Fruit fly (Drosophila melanogaster) whole organism, embryonic: ENCODE measurements around the gene Mco4.

ENCODE experiments used
- B-H2 ChIP-seq: fragments of 200-800 bp; sonication (Bioruptor generic); optimal IDR thresholded peaks from 2 replicates; lab custom pipeline; 2018; ENCODE audit warnings: missing biosample characterization, mild to moderate bottlenecking, missing genetic modification characterization
- C15 ChIP-seq: fragments of 200-800 bp; sonication (Bioruptor generic); IDR thresholded peaks from 3 replicates; pipeline ENCODE4 v1.3.6; 2022; ENCODE audit warnings: missing biosample characterization, missing genetic modification characterization
- CG10267 ChIP-seq: fragments of 200-800 bp; sonication (Bioruptor generic); optimal IDR thresholded peaks from 2 replicates; lab custom pipeline; 2018; ENCODE audit warnings: missing biosample characterization, mild to moderate bottlenecking, missing genetic modification characterization, moderate library complexity
- CG10366 ChIP-seq: fragments of 200-800 bp; sonication (Bioruptor generic); IDR thresholded peaks from 2 replicates; pipeline ENCODE4 v1.3.6; 2022; ENCODE audit warnings: missing biosample characterization, missing genetic modification characterization
- CG10979 ChIP-seq: fragments of 200-800 bp; sonication (Bioruptor generic); optimal IDR thresholded peaks from 2 replicates; lab custom pipeline; 2018; ENCODE audit warnings: missing biosample characterization, mild to moderate bottlenecking, missing genetic modification characterization, moderate library complexity
- CG11696 ChIP-seq: fragments of 200-800 bp; sonication (Bioruptor generic); IDR thresholded peaks from 2 replicates; pipeline ENCODE4 v1.3.6; 2022; ENCODE audit warnings: missing biosample characterization, missing genetic modification characterization
- CG1233 ChIP-seq: fragments of 200-800 bp; sonication (Bioruptor generic); optimal IDR thresholded peaks from 4 replicates; lab custom pipeline; 2018; ENCODE audit warnings: missing biosample characterization, mild to moderate bottlenecking, missing genetic modification characterization
- CG13894 ChIP-seq: fragments of 200-800 bp; sonication (Bioruptor generic); optimal IDR thresholded peaks from 3 replicates; lab custom pipeline; 2018; ENCODE audit warnings: missing biosample characterization, mild to moderate bottlenecking, missing genetic modification characterization, moderate library complexity
- CG14860 ChIP-seq: fragments of 200-800 bp; sonication (Bioruptor generic); IDR thresholded peaks from 3 replicates; pipeline ENCODE4 v1.3.6; 2022; ENCODE audit warnings: missing biosample characterization, missing genetic modification characterization; ENCODE audit not compliant: partially characterized antibody
- CG1603 ChIP-seq: fragments of 200-800 bp; sonication (Bioruptor generic); optimal IDR thresholded peaks from 2 replicates; lab custom pipeline; 2019; ENCODE audit warnings: missing biosample characterization, mild to moderate bottlenecking, missing genetic modification characterization, moderate library complexity
- CG1832 ChIP-seq: fragments of 200-800 bp; sonication (Bioruptor generic); optimal IDR thresholded peaks from 2 replicates; lab custom pipeline; 2017; ENCODE audit warnings: missing biosample characterization, mild to moderate bottlenecking, missing genetic modification characterization, inconsistent platforms
- CG2116 ChIP-seq: fragments of 200-800 bp; sonication (Bioruptor generic); optimal IDR thresholded peaks from 3 replicates; lab custom pipeline; 2018; ENCODE audit warnings: missing biosample characterization, mild to moderate bottlenecking, missing genetic modification characterization
- CG2199 ChIP-seq: fragments of 200-800 bp; sonication (Bioruptor generic); IDR thresholded peaks from 3 replicates; pipeline ENCODE4 v1.3.6; 2022; ENCODE audit warnings: missing biosample characterization, missing genetic modification characterization
- CG2889 ChIP-seq: fragments of 200-800 bp; sonication (Bioruptor generic); IDR thresholded peaks from 3 replicates; pipeline ENCODE4 v1.3.6; 2022; ENCODE audit warnings: missing biosample characterization, missing genetic modification characterization
- CG30403 ChIP-seq: fragments of 200-800 bp; sonication (Bioruptor generic); optimal IDR thresholded peaks from 3 replicates; lab custom pipeline; 2016; ENCODE audit warnings: missing biosample characterization, missing genetic modification characterization
- CG3163 ChIP-seq: fragments of 200-800 bp; sonication (Bioruptor generic); optimal IDR thresholded peaks from 3 replicates; lab custom pipeline; 2016; ENCODE audit warnings: missing biosample characterization, missing genetic modification characterization
- CG4617 ChIP-seq: fragments of 200-800 bp; sonication (Bioruptor generic); optimal IDR thresholded peaks from 3 replicates; lab custom pipeline; 2016; ENCODE audit warnings: missing biosample characterization, missing genetic modification characterization, borderline replicate concordance
- CG6254 ChIP-seq: fragments of 200-800 bp; sonication (Bioruptor generic); optimal IDR thresholded peaks from 3 replicates; lab custom pipeline; 2017; ENCODE audit warnings: mild to moderate bottlenecking, missing biosample characterization, missing genetic modification reagents, missing genetic modification characterization
- CG6689 ChIP-seq: fragments of 200-800 bp; sonication (Bioruptor generic); IDR thresholded peaks from 2 replicates; pipeline ENCODE4 v1.3.6; 2022; ENCODE audit warnings: missing biosample characterization, missing genetic modification characterization
- CG9817 ChIP-seq: fragments of 200-800 bp; sonication (Bioruptor generic); optimal IDR thresholded peaks from 2 replicates; lab custom pipeline; 2018; ENCODE audit warnings: missing biosample characterization, mild to moderate bottlenecking, missing genetic modification characterization, moderate library complexity
- CTCF ChIP-seq: fragments of 200-800 bp; sonication (Bioruptor generic); optimal IDR thresholded peaks from 2 replicates; lab custom pipeline; 2017; ENCODE audit warnings: missing biosample characterization, mild to moderate bottlenecking, missing genetic modification characterization, moderate library complexity
- D19B ChIP-seq: fragments of 200-800 bp; sonication (Bioruptor generic); optimal IDR thresholded peaks from 2 replicates; lab custom pipeline; 2017; ENCODE audit warnings: missing biosample characterization, mild to moderate bottlenecking, missing genetic modification characterization
- Dek ChIP-seq: fragments of 200-800 bp; sonication (Bioruptor generic); optimal IDR thresholded peaks from 3 replicates; lab custom pipeline; 2019; ENCODE audit warnings: missing biosample characterization, mild to moderate bottlenecking, missing genetic modification characterization, moderate library complexity
- Dip3 ChIP-seq: fragments of 200-800 bp; sonication (Bioruptor generic); optimal IDR thresholded peaks from 3 replicates; lab custom pipeline; 2016; ENCODE audit warnings: missing biosample characterization, missing genetic modification characterization
- Drgx ChIP-seq: fragments of 200-800 bp; sonication (Bioruptor generic); IDR thresholded peaks from 2 replicates; pipeline ENCODE4 v1.3.6; 2022; ENCODE audit warnings: missing biosample characterization, missing genetic modification characterization
- Ets97D ChIP-seq: fragments of 200-800 bp; sonication (Bioruptor generic); optimal IDR thresholded peaks from 3 replicates; lab custom pipeline; 2016; ENCODE audit warnings: missing biosample characterization, missing genetic modification characterization
- Hsf ChIP-seq: fragments of 200-800 bp; sonication (Bioruptor generic); optimal IDR thresholded peaks from 3 replicates; lab custom pipeline; 2016; ENCODE audit warnings: missing biosample characterization, missing genetic modification characterization
- Lim3 ChIP-seq: fragments of 200-800 bp; sonication (Bioruptor generic); IDR thresholded peaks from 2 replicates; pipeline ENCODE4 v1.3.6; 2022; ENCODE audit warnings: missing biosample characterization, missing genetic modification characterization
- Meics ChIP-seq: fragments of 200-800 bp; sonication (Bioruptor generic); optimal IDR thresholded peaks from 2 replicates; lab custom pipeline; 2017; ENCODE audit warnings: missing biosample characterization, mild to moderate bottlenecking, missing genetic modification characterization
- Myb ChIP-seq: fragments of 200-800 bp; sonication (Bioruptor generic); optimal IDR thresholded peaks from 2 replicates; lab custom pipeline; 2016; ENCODE audit warnings: missing biosample characterization, missing genetic modification characterization
- Poxn ChIP-seq: fragments of 200-800 bp; sonication (Bioruptor generic); IDR thresholded peaks from 2 replicates; pipeline ENCODE4 v1.3.6; 2022; ENCODE audit warnings: missing biosample characterization, missing genetic modification characterization
- Ptx1 ChIP-seq: fragments of 200-800 bp; sonication (Bioruptor generic); IDR thresholded peaks from 2 replicates; pipeline ENCODE4 v1.3.6; 2022; ENCODE audit warnings: missing biosample characterization, missing genetic modification characterization
- Ravus ChIP-seq: fragments of 200-800 bp; sonication (Bioruptor generic); IDR thresholded peaks from 2 replicates; pipeline ENCODE4 v1.3.6; 2022; ENCODE audit warnings: missing biosample characterization, missing genetic modification characterization
- Rx ChIP-seq: fragments of 200-800 bp; sonication (Bioruptor generic); IDR thresholded peaks from 2 replicates; pipeline ENCODE4 v1.3.6; 2022; ENCODE audit warnings: missing biosample characterization, missing genetic modification characterization
- Sin3A ChIP-seq: fragments of >200 bp; optimal IDR thresholded peaks from 2 replicates; lab custom pipeline; 2018
- Taf1 ChIP-seq: fragments of 200-800 bp; sonication (Bioruptor generic); IDR thresholded peaks from 2 replicates; pipeline ENCODE4 v1.3.6; 2022; ENCODE audit warnings: missing biosample characterization, missing genetic modification characterization
- al ChIP-seq: fragments of 200-800 bp; sonication (Bioruptor generic); IDR thresholded peaks from 2 replicates; pipeline ENCODE4 v1.3.6; 2022; ENCODE audit warnings: missing biosample characterization, missing genetic modification characterization
- aop ChIP-seq: fragments of 200-800 bp; sonication (Bioruptor generic); IDR thresholded peaks from 2 replicates; pipeline ENCODE4 v1.3.6; 2022; ENCODE audit warnings: missing biosample characterization, missing genetic modification characterization
- bowl ChIP-seq: fragments of 200-800 bp; sonication (Bioruptor generic); IDR thresholded peaks from 2 replicates; pipeline ENCODE4 v1.3.6; 2022; ENCODE audit warnings: missing biosample characterization, missing genetic modification characterization
- bsh ChIP-seq, 2 experiments: fragments of 200-800 bp; sonication (Bioruptor generic); optimal IDR thresholded peaks; 2 replicates each; lab custom pipeline; 2017 to 2018; ENCODE audit warnings: mild to moderate bottlenecking in 2 of 2, missing biosample characterization in 2 of 2, missing genetic modification characterization in 2 of 2, moderate library complexity in 1 of 2
- chinmo ChIP-seq: fragments of 200-800 bp; sonication (Bioruptor generic); IDR thresholded peaks from 4 replicates; pipeline ENCODE4 v1.3.6; 2022; ENCODE audit warnings: missing biosample characterization, missing genetic modification characterization; ENCODE audit not compliant: partially characterized antibody
- crc ChIP-seq: fragments of 200-800 bp; sonication (Bioruptor generic); optimal IDR thresholded peaks from 2 replicates; lab custom pipeline; 2016; ENCODE audit warnings: missing biosample characterization, missing genetic modification characterization
- dmrt11E ChIP-seq: fragments of 200-800 bp; sonication (Bioruptor generic); optimal IDR thresholded peaks from 3 replicates; lab custom pipeline; 2018; ENCODE audit warnings: missing biosample characterization, mild to moderate bottlenecking, missing genetic modification characterization, moderate library complexity
- fd102C ChIP-seq: fragments of 200-800 bp; sonication (Bioruptor generic); optimal IDR thresholded peaks from 2 replicates; lab custom pipeline; 2018; ENCODE audit warnings: missing biosample characterization, mild to moderate bottlenecking, missing genetic modification characterization, moderate library complexity
- gsb ChIP-seq: fragments of 200-800 bp; sonication (Bioruptor generic); IDR thresholded peaks from 2 replicates; pipeline ENCODE4 v1.3.6; 2022; ENCODE audit warnings: missing biosample characterization, missing genetic modification characterization
- hkb ChIP-seq, 2 experiments: fragments of 200-800 bp in 1 of 2; fragments of >200 bp in 1 of 2; sonication (Bioruptor generic) in 1 of 2; IDR thresholded peaks in 1 of 2; optimal IDR thresholded peaks in 1 of 2; 2 replicates each; pipeline versions ENCODE4 v1.3.6 to Lab custom; 2017 to 2022; ENCODE audit warnings: missing biosample characterization in 1 of 2, missing genetic modification characterization in 1 of 2
- nom ChIP-seq: fragments of 200-800 bp; sonication (Bioruptor generic); optimal IDR thresholded peaks from 2 replicates; lab custom pipeline; 2017; ENCODE audit warnings: missing biosample characterization, missing genetic modification characterization, mild to moderate bottlenecking, moderate library complexity, missing genetic modification reagents
- shn ChIP-seq: fragments of 200-800 bp; sonication (Bioruptor generic); optimal IDR thresholded peaks from 3 replicates; lab custom pipeline; 2016; ENCODE audit warnings: missing biosample characterization, missing genetic modification characterization
- stwl ChIP-seq: fragments of 200-800 bp; sonication (Bioruptor generic); optimal IDR thresholded peaks from 3 replicates; lab custom pipeline; 2018; ENCODE audit warnings: missing biosample characterization, mild to moderate bottlenecking, missing genetic modification characterization, moderate library complexity
- trem ChIP-seq: fragments of 200-800 bp; optimal IDR thresholded peaks from 3 replicates; lab custom pipeline; 2019; ENCODE audit warnings: missing biosample characterization, mild to moderate bottlenecking, missing genetic modification characterization, moderate library complexity
- wor ChIP-seq: fragments of 200-800 bp; sonication (Bioruptor generic); IDR thresholded peaks from 2 replicates; pipeline ENCODE4 v1.3.6; 2022; ENCODE audit warnings: missing biosample characterization, missing genetic modification characterization
- yki ChIP-seq: fragments of >200 bp; optimal IDR thresholded peaks from 3 replicates; lab custom pipeline; 2018
- zen ChIP-seq: fragments of 200-800 bp; sonication (Bioruptor generic); optimal IDR thresholded peaks from 3 replicates; lab custom pipeline; 2018; ENCODE audit warnings: missing biosample characterization, mild to moderate bottlenecking, missing genetic modification characterization, moderate library complexity

Mco4 gene

DNA sequence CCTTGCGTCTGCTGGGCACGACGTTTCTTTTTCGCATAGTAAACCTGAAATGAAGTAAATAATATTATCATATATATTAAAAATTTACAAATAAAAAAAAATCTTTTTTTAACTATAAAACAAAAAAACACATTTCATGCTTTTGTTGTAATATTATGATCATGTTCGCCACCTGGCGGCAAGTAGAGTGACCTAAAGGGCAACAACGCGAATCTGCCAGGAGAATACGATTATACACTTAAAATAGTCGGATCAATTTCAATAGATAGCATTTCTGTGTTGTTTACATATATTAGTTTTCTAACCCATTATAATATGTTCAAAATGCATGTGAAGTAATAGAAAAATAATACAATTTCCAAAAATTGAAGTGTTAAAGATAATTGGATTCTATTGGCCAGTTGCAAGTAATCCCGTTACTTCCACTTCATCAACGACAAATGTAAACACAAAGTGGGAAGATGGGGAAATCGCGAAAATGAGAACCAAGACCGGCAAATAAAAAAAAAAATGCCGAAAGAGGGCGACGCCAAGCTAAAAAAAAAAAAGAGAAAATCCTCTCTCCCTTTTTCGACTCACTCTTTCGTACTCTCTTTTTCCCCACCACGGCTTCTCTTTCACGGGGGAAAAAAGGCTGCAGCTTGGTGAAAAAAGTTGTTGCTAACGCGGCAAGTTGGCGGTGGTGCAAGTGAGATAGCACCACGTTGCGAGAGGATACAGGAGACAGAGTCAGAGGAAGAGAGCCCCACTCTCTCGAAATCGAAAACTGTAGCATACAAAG, 14.9 kb upstream of the Mco4 start (continued):
- no peak for TF ChIP-seq bowl (GFP tag; lab: Robert Waterston, UW)
- TF ChIP-seq Dip3 (GFP tag; lab: Kevin White, UChicago), result no peak
- no peak for TF ChIP-seq gsb
- no peak for TF ChIP-seq CG13894
- no peak for TF ChIP-seq Ravus
- TF ChIP-seq shn, result no peak
- TF ChIP-seq CG6254 (GFP tag; lab: Kevin White, UChicago), result no peak
- TF ChIP-seq Drgx (GFP tag; lab: Robert Waterston, UW), result peak; percentile 57
- TF ChIP-seq bsh (GFP tag; optimal IDR thresholded peaks at IDR 0.05; lab: Kevin White, UChicago), result no peak
- TF ChIP-seq CG10979, result peak; percentile 76
- TF ChIP-seq CG30403 (GFP tag; lab: Kevin White, UChicago), result no peak
- no peak for TF ChIP-seq Lim3 (GFP tag; lab: Robert Waterston, UW)
- no peak for TF ChIP-seq al (GFP tag; lab: Robert Waterston, UW)
- no peak for TF ChIP-seq CG1233 (GFP tag; lab: Kevin White, UChicago)
- TF ChIP-seq Dek (tag; lab: Kevin White, UChicago), result no peak
- TF ChIP-seq dmrt11E (tag; lab: Kevin White, UChicago), result no peak
- no peak for TF ChIP-seq crc (GFP tag; lab: Kevin White, UChicago)
- TF ChIP-seq CG2889 (GFP tag; lab: Robert Waterston, UW), result no peak
- peak; percentile 90 for TF ChIP-seq CG3163 (GFP tag; lab: Kevin White, UChicago)
- peak; percentile 33 for TF ChIP-seq CG1832 (GFP tag; lab: Kevin White, UChicago)
- TF ChIP-seq fd102C, result no peak
- no peak for TF ChIP-seq C15
- TF ChIP-seq Myb, result no peak
- peak; percentile 42 for TF ChIP-seq nom (GFP tag; lab: Kevin White, UChicago)
- TF ChIP-seq CG6689 (GFP tag; lab: Robert Waterston, UW), result no peak
- TF ChIP-seq chinmo (GFP tag; lab: Robert Waterston, UW), result no peak
- no peak for TF ChIP-seq Sin3A (lab: Kevin White, UChicago)
- TF ChIP-seq trem (tag; lab: Kevin White, UChicago), result no peak
- TF ChIP-seq Taf1 (GFP tag; lab: Robert Waterston, UW), result no peak
- no peak for TF ChIP-seq D19B (GFP tag; lab: Kevin White, UChicago)
- TF ChIP-seq CG11696 (GFP tag; lab: Robert Waterston, UW), result no peak
- TF ChIP-seq CG14860 (GFP tag; lab: Robert Waterston, UW), result no peak
- TF ChIP-seq Rx (GFP tag; lab: Robert Waterston, UW), result no peak
- TF ChIP-seq Poxn, result no peak
- no peak for TF ChIP-seq CG10366
- TF ChIP-seq CG9817 (tag; lab: Kevin White, UChicago), result no peak
- TF ChIP-seq B-H2 (GFP tag; lab: Kevin White, UChicago), result no peak
- no peak for TF ChIP-seq Hsf
- TF ChIP-seq CTCF, result peak; percentile 81
- no peak for TF ChIP-seq CG4617 (GFP tag; lab: Kevin White, UChicago)
- no peak for TF ChIP-seq CG2199 (GFP tag; lab: Robert Waterston, UW)
- no peak for TF ChIP-seq stwl (tag; lab: Kevin White, UChicago)

DNA sequence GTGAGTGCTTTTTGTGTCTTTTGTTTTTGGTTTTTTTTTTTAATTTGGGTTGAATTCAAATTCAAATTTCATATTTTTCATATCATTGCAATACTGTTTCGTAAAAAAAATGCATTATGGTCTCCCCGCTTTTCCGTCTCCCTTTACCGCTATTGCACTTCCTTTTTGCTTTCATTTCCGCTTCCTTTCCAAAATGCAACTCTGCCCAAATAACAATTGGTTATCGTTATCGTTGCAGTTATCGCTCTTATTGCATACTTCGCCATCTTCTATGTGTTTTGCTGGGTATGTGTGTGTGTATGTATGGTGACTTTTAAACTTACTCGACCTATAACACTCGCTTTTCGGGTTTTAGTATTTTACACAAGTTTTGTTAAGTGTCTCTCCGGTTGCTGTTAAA, 9.2 kb upstream of the Mco4 start:
- TF ChIP-seq Ptx1 (GFP tag; lab: Robert Waterston, UW) (no peak), wor (GFP tag; lab: Robert Waterston, UW) (no peak), yki (lab: Kevin White, UChicago) (no peak), CG1603 (tag; lab: Kevin White, UChicago) (peak; percentile 33), zen (tag; lab: Kevin White, UChicago) (peak; percentile 34), hkb (optimal IDR thresholded peaks at IDR 0.05; lab: Kevin White, UChicago) (no peak), hkb (GFP tag; IDR thresholded peaks at IDR 0.05; lab: Robert Waterston, UW) (peak; percentile 30; the same call in 1 of the 2 replicates), aop (GFP tag; lab: Robert Waterston, UW) (no peak), Meics (no peak), CG10267 (tag; lab: Kevin White, UChicago) (peak; percentile 18), CG2116 (GFP tag; lab: Kevin White, UChicago) (peak; percentile 91), CG1233 (GFP tag; lab: Kevin White, UChicago) (peak; percentile 36), Ets97D (peak; percentile 62)
